In the genomic region with DNA sequence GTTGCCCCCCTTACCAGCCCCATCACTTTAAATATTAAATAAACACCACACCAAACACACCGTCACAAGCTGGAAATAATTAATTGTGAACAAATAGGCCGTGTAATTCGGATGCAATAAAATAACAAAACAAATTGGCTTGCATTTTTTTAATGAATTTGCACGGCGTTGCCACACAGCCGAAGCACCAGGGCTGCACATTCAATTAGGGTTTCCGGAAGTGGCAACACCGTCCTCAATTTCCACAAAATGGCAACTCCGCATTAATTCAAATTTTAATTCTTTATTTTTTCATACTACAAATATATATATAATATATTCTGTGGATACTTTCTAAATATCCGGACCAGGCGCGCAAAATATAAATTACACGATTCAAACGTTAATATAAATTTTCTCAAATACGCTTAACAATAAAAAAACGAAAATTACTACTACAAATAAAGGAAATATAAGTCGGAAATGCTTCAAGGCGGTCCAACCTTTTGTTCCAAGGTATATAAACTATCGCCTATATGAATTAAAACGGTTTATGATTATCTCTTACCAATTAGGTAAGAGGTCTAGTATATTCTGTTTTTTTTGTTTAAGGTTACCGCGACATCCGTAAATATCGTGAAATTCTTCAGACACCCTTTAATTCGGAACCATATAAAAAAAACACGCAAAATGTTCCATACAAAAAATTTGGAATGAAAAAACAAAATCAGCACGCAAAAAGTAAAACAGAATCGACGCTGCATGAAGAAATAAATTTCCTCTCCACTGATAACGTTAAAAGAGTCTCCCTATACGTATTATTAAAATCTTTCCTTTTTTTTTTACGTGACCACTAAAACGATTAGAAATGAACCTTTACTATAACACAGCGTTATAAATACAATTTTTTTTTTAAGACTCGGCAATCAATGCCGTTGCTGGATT, we compare ENCODE assay signal across 1 fruit fly cellular context.
TF ChIP-seq lines count a peak whose summit lies in the region.

No protein-coding gene starts in this region.

TF ChIP-seq in whole organism, embryonic, 481 proteins besides CTCF, POLR2A, EP300 and RAD21 (continued from another document):
- no peak for TF ChIP-seq CG6654 (GFP tag; optimal IDR thresholded peaks at IDR 0.05; lab: Kevin White, UChicago)
- peak; percentile 36 for TF ChIP-seq CG13775 (GFP tag; optimal IDR thresholded peaks at IDR 0.05; lab: Kevin White, UChicago)
- no peak for TF ChIP-seq CG7786 (GFP tag; optimal IDR thresholded peaks at IDR 0.05; lab: Kevin White, UChicago)
- TF ChIP-seq gt (GFP tag; IDR thresholded peaks at IDR 0.05; lab: Robert Waterston, UW) = no peak
- no peak for TF ChIP-seq CG10654 (GFP tag; optimal IDR thresholded peaks at IDR 0.05; lab: Kevin White, UChicago)
- peak; percentile 83 for TF ChIP-seq CG4617 (GFP tag; optimal IDR thresholded peaks at IDR 0.05; lab: Kevin White, UChicago; ENCODE audit: borderline replicate concordance)
- TF ChIP-seq lmd (GFP tag; IDR thresholded peaks at IDR 0.05; lab: Robert Waterston, UW) = peak; percentile 11; the same call in 1 of the 2 replicates
- TF ChIP-seq bigmax (GFP tag; optimal IDR thresholded peaks at IDR 0.05; lab: Kevin White, UChicago) = peak; percentile 5
- TF ChIP-seq Rx (GFP tag; IDR thresholded peaks at IDR 0.05; lab: Robert Waterston, UW) = no peak; the same call in 1 of the 2 replicates
- no peak for TF ChIP-seq ham (GFP tag; IDR thresholded peaks at IDR 0.05; lab: Robert Waterston, UW)
- no peak for TF ChIP-seq en (GFP tag; optimal IDR thresholded peaks at IDR 0.05; lab: Kevin White, UChicago)
- peak; percentile 66 for TF ChIP-seq bcd (GFP tag; optimal IDR thresholded peaks at IDR 0.05; lab: Kevin White, UChicago)
- TF ChIP-seq CG12299 (tag; optimal IDR thresholded peaks at IDR 0.05; lab: Kevin White, UChicago) = peak; percentile 21
- peak; percentile 46; the same call in 1 of the 2 replicates for TF ChIP-seq slbo (GFP tag; IDR thresholded peaks at IDR 0.05; lab: Robert Waterston, UW)
- TF ChIP-seq trem (tag; optimal IDR thresholded peaks at IDR 0.05; lab: Kevin White, UChicago) = peak; percentile 80
- TF ChIP-seq Fer1 (GFP tag; optimal IDR thresholded peaks at IDR 0.05; lab: Kevin White, UChicago) = peak; percentile 66
- no peak for TF ChIP-seq Lpt (GFP tag; optimal IDR thresholded peaks at IDR 0.05; lab: Kevin White, UChicago)
- TF ChIP-seq CG17912 (GFP tag; optimal IDR thresholded peaks at IDR 0.05; lab: Kevin White, UChicago) = peak; percentile 55
- TF ChIP-seq Myb (GFP tag; optimal IDR thresholded peaks at IDR 0.05; lab: Kevin White, UChicago) = peak; percentile 49
- peak; percentile 46 for TF ChIP-seq Ssrp (tag; optimal IDR thresholded peaks at IDR 0.05; lab: Kevin White, UChicago)
- TF ChIP-seq otp (GFP tag; IDR thresholded peaks at IDR 0.05; lab: Robert Waterston, UW) = peak; percentile 76
- TF ChIP-seq CG2712 (tag; optimal IDR thresholded peaks at IDR 0.05; lab: Kevin White, UChicago) = peak; percentile 51
- TF ChIP-seq CG1233 (GFP tag; optimal IDR thresholded peaks at IDR 0.05; lab: Kevin White, UChicago) = peak; percentile 48
- TF ChIP-seq nerfin-1 (tag; optimal IDR thresholded peaks at IDR 0.05; lab: Kevin White, UChicago) = peak; percentile 56
- TF ChIP-seq Pdp1 (GFP tag; optimal IDR thresholded peaks at IDR 0.05; lab: Kevin White, UChicago) = peak in 1 of 2 experiments; percentile 18
- TF ChIP-seq CG4854 (GFP tag; optimal IDR thresholded peaks at IDR 0.05; lab: Kevin White, UChicago) = no peak
- TF ChIP-seq CG11085 (GFP tag; IDR thresholded peaks at IDR 0.05; lab: Robert Waterston, UW) = 0 out of 2 replicates have a peak, but pooled peaks have one; percentile 17
- TF ChIP-seq CG34376 (GFP tag; optimal IDR thresholded peaks at IDR 0.05; lab: Kevin White, UChicago) = peak; percentile 64
- no peak for TF ChIP-seq so (GFP tag; IDR thresholded peaks at IDR 0.05; lab: Robert Waterston, UW)
- peak; percentile 8 for TF ChIP-seq lbe (GFP tag; optimal IDR thresholded peaks at IDR 0.05; lab: Kevin White, UChicago)
- no peak for TF ChIP-seq seq (GFP tag; IDR thresholded peaks at IDR 0.05; lab: Robert Waterston, UW)
- TF ChIP-seq CG4360 (GFP tag; IDR thresholded peaks at IDR 0.05; lab: Robert Waterston, UW) = no peak
- TF ChIP-seq Adf1 (GFP tag; IDR thresholded peaks at IDR 0.05; lab: Robert Waterston, UW) = peak; percentile 25; the same call in 1 of the 2 replicates
- TF ChIP-seq CG10959 (GFP tag; IDR thresholded peaks at IDR 0.05; lab: Robert Waterston, UW) = 0 out of 2 replicates have a peak, but pooled peaks have one; percentile 29
- TF ChIP-seq Drgx (GFP tag; IDR thresholded peaks at IDR 0.05; lab: Robert Waterston, UW) = no peak
- peak; percentile 85 for TF ChIP-seq E2f2 (GFP tag; IDR thresholded peaks at IDR 0.05; lab: Robert Waterston, UW)
- peak; percentile 97 for TF ChIP-seq CG7928 (GFP tag; optimal IDR thresholded peaks at IDR 0.05; lab: Kevin White, UChicago)
- TF ChIP-seq CG2116 (GFP tag; optimal IDR thresholded peaks at IDR 0.05; lab: Kevin White, UChicago) = peak; percentile 68
- TF ChIP-seq MESR4 (GFP tag; optimal IDR thresholded peaks at IDR 0.05; lab: Kevin White, UChicago) = peak; percentile 52
- TF ChIP-seq zfh1 (GFP tag; IDR thresholded peaks at IDR 0.05; lab: Robert Waterston, UW) = peak; percentile 41; the same call in 2 of the 3 replicates
- TF ChIP-seq CG18619 (GFP tag; optimal IDR thresholded peaks at IDR 0.05; lab: Kevin White, UChicago) = peak; percentile 43
- peak; percentile 70 for TF ChIP-seq sug (tag; optimal IDR thresholded peaks at IDR 0.05; lab: Kevin White, UChicago)
- no peak for TF ChIP-seq kay (GFP tag; optimal IDR thresholded peaks at IDR 0.05; lab: Kevin White, UChicago)
- TF ChIP-seq sob (GFP tag; IDR thresholded peaks at IDR 0.05; lab: Robert Waterston, UW) = peak; percentile 61
- TF ChIP-seq CG34422 (GFP tag; IDR thresholded peaks at IDR 0.05; lab: Robert Waterston, UW) = 0 out of 3 replicates have a peak, but pooled peaks have one; percentile 39
- TF ChIP-seq ranshi (GFP tag; IDR thresholded peaks at IDR 0.05; lab: Robert Waterston, UW) = peak; percentile 51; the same call in 1 of the 2 replicates
- TF ChIP-seq CG17328 (GFP tag; IDR thresholded peaks at IDR 0.05; lab: Robert Waterston, UW) = 0 out of 2 replicates have a peak, but pooled peaks have one; percentile 18
- peak; percentile 64 for TF ChIP-seq zen (tag; optimal IDR thresholded peaks at IDR 0.05; lab: Kevin White, UChicago)
- no peak for TF ChIP-seq CG4424 (GFP tag; optimal IDR thresholded peaks at IDR 0.05; lab: Kevin White, UChicago)
- TF ChIP-seq lilli (GFP tag; optimal IDR thresholded peaks at IDR 0.05; lab: Kevin White, UChicago) = peak; percentile 2
- TF ChIP-seq CG11456 (GFP tag; IDR thresholded peaks at IDR 0.05; lab: Robert Waterston, UW) = peak; percentile 71
- TF ChIP-seq unpg (GFP tag; optimal IDR thresholded peaks at IDR 0.05; lab: Kevin White, UChicago) = peak; percentile 32
- peak; percentile 53; the same call in 1 of the 3 replicates for TF ChIP-seq Opbp (GFP tag; IDR thresholded peaks at IDR 0.05; lab: Robert Waterston, UW; ENCODE audit: partially characterized antibody)
- no peak for TF ChIP-seq NC2α (GFP tag; optimal IDR thresholded peaks at IDR 0.05; lab: Kevin White, UChicago)
- peak; percentile 69 for TF ChIP-seq Med (GFP tag; lab: Kevin White, UChicago)
- TF ChIP-seq Bgb (GFP tag; IDR thresholded peaks at IDR 0.05; lab: Robert Waterston, UW; ENCODE audit: partially characterized antibody) = peak; percentile 28; the same call in 1 of the 2 replicates
- peak; percentile 67 for TF ChIP-seq Meics (GFP tag; optimal IDR thresholded peaks at IDR 0.05; lab: Kevin White, UChicago)
- no peak for TF ChIP-seq CG6254 (GFP tag; optimal IDR thresholded peaks at IDR 0.05; lab: Kevin White, UChicago)
- no peak for TF ChIP-seq crol (GFP tag; IDR thresholded peaks at IDR 0.05; lab: Robert Waterston, UW)
- TF ChIP-seq amos (GFP tag; IDR thresholded peaks at IDR 0.05; lab: Robert Waterston, UW; ENCODE audit: partially characterized antibody) = peak; percentile 45
- TF ChIP-seq Dbx (GFP tag; IDR thresholded peaks at IDR 0.05; lab: Robert Waterston, UW) = peak; percentile 55; the same call in 1 of the 3 replicates
- peak; percentile 66; the same call in 1 of the 2 replicates for TF ChIP-seq onecut (GFP tag; IDR thresholded peaks at IDR 0.05; lab: Robert Waterston, UW)
- peak; percentile 24 for TF ChIP-seq CG10209 (GFP tag; optimal IDR thresholded peaks at IDR 0.05; lab: Kevin White, UChicago)
- 0 out of 2 replicates have a peak, but pooled peaks have one; percentile 4 for TF ChIP-seq CG43689 (GFP tag; IDR thresholded peaks at IDR 0.05; lab: Robert Waterston, UW)
- TF ChIP-seq NFAT (GFP tag; IDR thresholded peaks at IDR 0.05; lab: Robert Waterston, UW) = peak; percentile 55; the same call in 1 of the 2 replicates
- peak; percentile 58 for TF ChIP-seq CG17829 (tag; optimal IDR thresholded peaks at IDR 0.05; lab: Kevin White, UChicago)
- TF ChIP-seq zen2 (GFP tag; IDR thresholded peaks at IDR 0.05; lab: Robert Waterston, UW; ENCODE audit: partially characterized antibody) = no peak
- TF ChIP-seq pfk (GFP tag; optimal IDR thresholded peaks at IDR 0.05; lab: Kevin White, UChicago) = peak; percentile 67
- peak; percentile 74; the same call in 1 of the 2 replicates for TF ChIP-seq Rfx (GFP tag; IDR thresholded peaks at IDR 0.05; lab: Robert Waterston, UW)
